Fruit fly (Drosophila melanogaster): Measurements from ENCODE around the gene Pgant5.

DNA sequence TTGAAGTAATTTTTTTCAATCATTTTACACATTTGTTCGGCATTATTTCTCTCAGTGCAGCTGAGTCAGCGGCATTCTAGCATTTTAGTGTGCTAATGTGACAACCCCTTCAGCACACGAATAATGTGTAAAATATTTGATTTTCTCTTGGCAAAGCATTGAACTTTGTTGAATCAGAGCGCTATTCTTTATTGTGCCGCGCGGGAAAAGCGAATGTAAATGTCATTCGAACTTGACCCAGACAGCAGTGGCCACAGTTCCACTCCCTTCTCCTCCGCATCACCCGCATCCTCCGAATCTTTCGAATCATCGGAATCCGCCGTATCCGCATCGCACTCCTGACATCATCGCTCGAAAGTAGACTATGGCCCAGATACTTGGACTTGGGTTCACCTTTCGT lies 10.3 kb upstream of the Pgant5 start:
- TF ChIP-seq D19B (GFP tag; optimal IDR thresholded peaks at IDR 0.05): no peak
- TF ChIP-seq CrebB (tag; optimal IDR thresholded peaks at IDR 0.05): no peak
- TF ChIP-seq CG12659 (GFP tag; optimal IDR thresholded peaks at IDR 0.05): no peak
- no peak for TF ChIP-seq hkb (optimal IDR thresholded peaks at IDR 0.05)
- no peak for TF ChIP-seq hkb (GFP tag; IDR thresholded peaks at IDR 0.05)
- no peak for TF ChIP-seq twi (tag; optimal IDR thresholded peaks at IDR 0.05)
- TF ChIP-seq CG11085 (GFP tag; IDR thresholded peaks at IDR 0.05): no peak
- TF ChIP-seq CG3995 (GFP tag; optimal IDR thresholded peaks at IDR 0.05): no peak
- no peak for TF ChIP-seq CG13424 (tag; optimal IDR thresholded peaks at IDR 0.05)
